Worm (Caenorhabditis elegans): ENCODE measurements around the gene lin-66.

- TF ChIP-seq snpc-4 (tag; optimal IDR thresholded peaks at IDR 0.05), result no peak
- TF ChIP-seq mab-5 (tag; optimal IDR thresholded peaks at IDR 0.05), result no peak
- no peak for TF ChIP-seq lin-13 (tag; optimal IDR thresholded peaks at IDR 0.05)
- TF ChIP-seq nhr-237 (tag; optimal IDR thresholded peaks at IDR 0.05), result no peak
- no peak for TF ChIP-seq tbx-8 (GFP tag; optimal IDR thresholded peaks at IDR 0.05)
- TF ChIP-seq unc-62 (GFP tag; optimal IDR thresholded peaks at IDR 0.05), result no peak
- no peak for TF ChIP-seq pha-4 (tag; optimal IDR thresholded peaks at IDR 0.05)
These were observed 8.0 kb upstream of the lin-66 start, which contains the start of gene B0513.4 for ce11 chrIV:13879851-13880250.
